Fruit fly (Drosophila melanogaster) whole organism, embryonic: Measurements from ENCODE around the gene CG5196.

Experiments used
- Atf3 ChIP-seq: fragments of 200-800 bp; sonication (Bioruptor generic); optimal IDR thresholded peaks from 3 replicates; lab custom pipeline; 2016; ENCODE audit warnings: missing biosample characterization, missing genetic modification characterization
- Awh ChIP-seq: fragments of 200-800 bp; sonication (Bioruptor generic); IDR thresholded peaks from 2 replicates; pipeline ENCODE4, ENCODE4 v1.3.6; 2022; ENCODE audit warnings: missing biosample characterization, missing genetic modification characterization
- B-H1 ChIP-seq: fragments of 200-800 bp; sonication (Bioruptor generic); IDR thresholded peaks from 3 replicates; pipeline ENCODE4 v1.3.6; 2022; ENCODE audit warnings: missing biosample characterization, missing genetic modification characterization
- BEAF-32 ChIP-seq: fragments of 200-800 bp; sonication (Bioruptor generic); optimal IDR thresholded peaks from 3 replicates; lab custom pipeline; 2017; ENCODE audit warnings: missing biosample characterization, missing genetic modification characterization, mild to moderate bottlenecking, moderate library complexity, missing genetic modification reagents
- BtbVII ChIP-seq: fragments of 200-800 bp; sonication (Bioruptor generic); optimal IDR thresholded peaks from 3 replicates; lab custom pipeline; 2017; ENCODE audit warnings: missing biosample characterization, mild to moderate bottlenecking, missing genetic modification characterization
- CG10274 ChIP-seq: fragments of 200-800 bp; sonication (Bioruptor generic); optimal IDR thresholded peaks from 3 replicates; lab custom pipeline; 2017; ENCODE audit warnings: missing biosample characterization, mild to moderate bottlenecking, missing genetic modification characterization
- CG10543 ChIP-seq: fragments of 200-800 bp; sonication (Bioruptor generic); optimal IDR thresholded peaks from 3 replicates; lab custom pipeline; 2017; ENCODE audit warnings: missing biosample characterization, mild to moderate bottlenecking, missing genetic modification characterization, moderate library complexity
- CG11093 ChIP-seq: fragments of 200-800 bp; sonication (Bioruptor generic); IDR thresholded peaks from 3 replicates; pipeline ENCODE4 v1.3.6; 2022; ENCODE audit warnings: missing biosample characterization, missing genetic modification characterization
- CG12155 ChIP-seq: fragments of 200-800 bp; sonication (Bioruptor generic); optimal IDR thresholded peaks from 3 replicates; lab custom pipeline; 2016; ENCODE audit warnings: missing biosample characterization, missing genetic modification characterization
- CG15601 ChIP-seq: fragments of 200-800 bp; sonication (Bioruptor generic); optimal IDR thresholded peaks from 3 replicates; lab custom pipeline; 2019; ENCODE audit warnings: missing biosample characterization, mild to moderate bottlenecking, missing genetic modification characterization, moderate library complexity
- CG1647 ChIP-seq: fragments of 200-800 bp; sonication (Bioruptor generic); optimal IDR thresholded peaks from 3 replicates; lab custom pipeline; 2016; ENCODE audit warnings: missing biosample characterization, missing genetic modification characterization
- CG16813 ChIP-seq: fragments of 200-800 bp; sonication (Bioruptor generic); IDR thresholded peaks from 3 replicates; pipeline ENCODE4 v1.3.6; 2022; ENCODE audit warnings: missing biosample characterization, missing genetic modification characterization; ENCODE audit not compliant: partially characterized antibody
- CG17186 ChIP-seq: fragments of 200-800 bp; sonication (Bioruptor generic); optimal IDR thresholded peaks from 3 replicates; lab custom pipeline; 2017; ENCODE audit warnings: missing biosample characterization, missing genetic modification reagents, missing genetic modification characterization
- CG17359 ChIP-seq: fragments of 200-800 bp; sonication (Bioruptor generic); optimal IDR thresholded peaks from 3 replicates; lab custom pipeline; 2018; ENCODE audit warnings: missing biosample characterization, mild to moderate bottlenecking, missing genetic modification characterization, moderate library complexity
- CG18262 ChIP-seq: fragments of 200-800 bp; optimal IDR thresholded peaks from 3 replicates; lab custom pipeline; 2019; ENCODE audit warnings: missing biosample characterization, mild to moderate bottlenecking, missing genetic modification characterization, moderate library complexity
- CG2712 ChIP-seq: fragments of 200-800 bp; optimal IDR thresholded peaks from 3 replicates; lab custom pipeline; 2019; ENCODE audit warnings: missing biosample characterization, mild to moderate bottlenecking, missing genetic modification characterization, moderate library complexity
- CG3163 ChIP-seq: fragments of 200-800 bp; sonication (Bioruptor generic); optimal IDR thresholded peaks from 3 replicates; lab custom pipeline; 2016; ENCODE audit warnings: missing biosample characterization, missing genetic modification characterization
- CG3281 ChIP-seq: fragments of 200-800 bp; sonication (Bioruptor generic); optimal IDR thresholded peaks from 3 replicates; lab custom pipeline; 2017; ENCODE audit warnings: missing biosample characterization, mild to moderate bottlenecking, missing genetic modification characterization
- CG33557 ChIP-seq: fragments of 200-800 bp; sonication (Bioruptor generic); optimal IDR thresholded peaks from 2 replicates; lab custom pipeline; 2019; ENCODE audit warnings: missing biosample characterization, mild to moderate bottlenecking, missing genetic modification characterization, moderate library complexity
- Camta ChIP-seq: fragments of 200-800 bp; sonication (Bioruptor generic); optimal IDR thresholded peaks from 2 replicates; lab custom pipeline; 2016; ENCODE audit warnings: missing biosample characterization, missing genetic modification characterization
- Dp ChIP-seq: fragments of 200-800 bp; sonication (Bioruptor generic); optimal IDR thresholded peaks from 2 replicates; lab custom pipeline; 2018; ENCODE audit warnings: missing biosample characterization, mild to moderate bottlenecking, missing genetic modification characterization, moderate library complexity
- Hmr ChIP-seq: fragments of 200-800 bp; sonication (Bioruptor generic); optimal IDR thresholded peaks from 3 replicates; lab custom pipeline; 2017; ENCODE audit warnings: mild to moderate bottlenecking, missing biosample characterization, missing genetic modification reagents, missing genetic modification characterization
- Hmx ChIP-seq: fragments of 200-800 bp; sonication (Bioruptor generic); optimal IDR thresholded peaks from 2 replicates; lab custom pipeline; 2016; ENCODE audit warnings: missing biosample characterization, missing genetic modification characterization
- MBD-R2 ChIP-seq: fragments of 200-800 bp; sonication (Bioruptor generic); IDR thresholded peaks from 2 replicates; pipeline ENCODE4 v1.3.6; 2022; ENCODE audit warnings: missing biosample characterization, missing genetic modification characterization
- MESR4 ChIP-seq: fragments of 200-800 bp; sonication (Bioruptor generic); optimal IDR thresholded peaks from 2 replicates; lab custom pipeline; 2018; ENCODE audit warnings: missing biosample characterization, mild to moderate bottlenecking, missing genetic modification characterization, moderate library complexity
- MTF-1 ChIP-seq: fragments of 200-800 bp; sonication (Bioruptor generic); optimal IDR thresholded peaks from 2 replicates; lab custom pipeline; 2018; ENCODE audit warnings: missing biosample characterization, mild to moderate bottlenecking, missing genetic modification characterization, borderline replicate concordance
- Max ChIP-seq: fragments of 200-800 bp; sonication (Bioruptor generic); optimal IDR thresholded peaks from 2 replicates; lab custom pipeline; 2016; ENCODE audit warnings: missing biosample characterization, mild to moderate bottlenecking, missing genetic modification characterization
- Med ChIP-seq: fragments of 200-800 bp; sonication (Bioruptor generic); peaks from one replicate; lab custom pipeline; 2016; ENCODE audit warnings: missing biosample characterization, missing genetic modification characterization, mild to moderate bottlenecking, inconsistent platforms, moderate library complexity
- Oli ChIP-seq: fragments of 200-800 bp; sonication (Bioruptor generic); optimal IDR thresholded peaks from 2 replicates; lab custom pipeline; 2018; ENCODE audit warnings: missing biosample characterization, mild to moderate bottlenecking, missing genetic modification characterization, moderate library complexity
- Optix ChIP-seq: fragments of 200-800 bp; sonication (Bioruptor generic); IDR thresholded peaks from 3 replicates; pipeline ENCODE4 v1.3.6; 2022; ENCODE audit warnings: missing biosample characterization, missing genetic modification characterization
- PHDP ChIP-seq: fragments of 200-800 bp; sonication (Bioruptor generic); optimal IDR thresholded peaks from 3 replicates; lab custom pipeline; 2018; ENCODE audit warnings: missing biosample characterization, mild to moderate bottlenecking, missing genetic modification characterization, moderate library complexity
- Sox102F ChIP-seq: fragments of 200-800 bp; sonication (Bioruptor generic); optimal IDR thresholded peaks from 2 replicates; lab custom pipeline; 2018; ENCODE audit warnings: missing biosample characterization, mild to moderate bottlenecking, missing genetic modification characterization, moderate library complexity
- Ssrp ChIP-seq: fragments of 200-800 bp; sonication (Bioruptor generic); optimal IDR thresholded peaks from 2 replicates; lab custom pipeline; 2018; ENCODE audit warnings: missing biosample characterization, mild to moderate bottlenecking, missing genetic modification characterization, moderate library complexity
- amos ChIP-seq: fragments of 200-800 bp; sonication (Bioruptor generic); IDR thresholded peaks from 2 replicates; pipeline ENCODE4 v1.3.6; 2022; ENCODE audit warnings: missing biosample characterization, missing genetic modification characterization; ENCODE audit not compliant: partially characterized antibody
- bab2 ChIP-seq: fragments of 200-800 bp; sonication (Bioruptor generic); optimal IDR thresholded peaks from 2 replicates; lab custom pipeline; 2016; ENCODE audit warnings: missing biosample characterization, missing genetic modification characterization
- chinmo ChIP-seq: fragments of 200-800 bp; sonication (Bioruptor generic); IDR thresholded peaks from 4 replicates; pipeline ENCODE4 v1.3.6; 2022; ENCODE audit warnings: missing biosample characterization, missing genetic modification characterization; ENCODE audit not compliant: partially characterized antibody
- crc ChIP-seq: fragments of 200-800 bp; sonication (Bioruptor generic); optimal IDR thresholded peaks from 2 replicates; lab custom pipeline; 2016; ENCODE audit warnings: missing biosample characterization, missing genetic modification characterization
- croc ChIP-seq: fragments of 200-800 bp; sonication (Bioruptor generic); conservative IDR thresholded peaks from 3 replicates; pipeline ENCODE4 v1.3.6; 2022; ENCODE audit warnings: missing biosample characterization, missing genetic modification characterization
- emc ChIP-seq: fragments of 200-800 bp; sonication (Bioruptor generic); optimal IDR thresholded peaks from 2 replicates; lab custom pipeline; 2016; ENCODE audit warnings: missing biosample characterization, missing genetic modification characterization
- fd96Cb ChIP-seq: fragments of 200-800 bp; sonication (Bioruptor generic); optimal IDR thresholded peaks from 2 replicates; lab custom pipeline; 2018; ENCODE audit warnings: missing biosample characterization, mild to moderate bottlenecking, missing genetic modification characterization, moderate library complexity
- grau ChIP-seq: fragments of 200-800 bp; optimal IDR thresholded peaks from 3 replicates; lab custom pipeline; 2019; ENCODE audit warnings: missing biosample characterization, mild to moderate bottlenecking, missing genetic modification characterization, moderate library complexity
- lbe ChIP-seq: fragments of 200-800 bp; sonication (Bioruptor generic); optimal IDR thresholded peaks from 2 replicates; lab custom pipeline; 2016; ENCODE audit warnings: missing biosample characterization, mild to moderate bottlenecking, missing genetic modification characterization
- nmo ChIP-seq: fragments of 200-800 bp; sonication (Bioruptor generic); optimal IDR thresholded peaks from 2 replicates; lab custom pipeline; 2018; ENCODE audit warnings: missing biosample characterization, mild to moderate bottlenecking, missing genetic modification characterization, moderate library complexity
- pnt ChIP-seq: fragments of 200-800 bp; sonication (Bioruptor generic); optimal IDR thresholded peaks from 3 replicates; lab custom pipeline; 2016; ENCODE audit warnings: missing biosample characterization, missing genetic modification characterization
- pzg ChIP-seq: fragments of 200-800 bp; sonication (Bioruptor generic); optimal IDR thresholded peaks from 3 replicates; lab custom pipeline; 2018; ENCODE audit warnings: missing biosample characterization, mild to moderate bottlenecking, missing genetic modification characterization, moderate library complexity
- scrt ChIP-seq: fragments of 200-800 bp; sonication (Bioruptor generic); optimal IDR thresholded peaks from 2 replicates; lab custom pipeline; 2018; ENCODE audit warnings: missing biosample characterization, mild to moderate bottlenecking, missing genetic modification characterization, moderate library complexity
- so ChIP-seq: fragments of 200-800 bp; sonication (Bioruptor generic); IDR thresholded peaks from 3 replicates; pipeline ENCODE4 v1.3.6; 2022; ENCODE audit warnings: missing biosample characterization, missing genetic modification characterization

The CG5196 gene

DNA sequence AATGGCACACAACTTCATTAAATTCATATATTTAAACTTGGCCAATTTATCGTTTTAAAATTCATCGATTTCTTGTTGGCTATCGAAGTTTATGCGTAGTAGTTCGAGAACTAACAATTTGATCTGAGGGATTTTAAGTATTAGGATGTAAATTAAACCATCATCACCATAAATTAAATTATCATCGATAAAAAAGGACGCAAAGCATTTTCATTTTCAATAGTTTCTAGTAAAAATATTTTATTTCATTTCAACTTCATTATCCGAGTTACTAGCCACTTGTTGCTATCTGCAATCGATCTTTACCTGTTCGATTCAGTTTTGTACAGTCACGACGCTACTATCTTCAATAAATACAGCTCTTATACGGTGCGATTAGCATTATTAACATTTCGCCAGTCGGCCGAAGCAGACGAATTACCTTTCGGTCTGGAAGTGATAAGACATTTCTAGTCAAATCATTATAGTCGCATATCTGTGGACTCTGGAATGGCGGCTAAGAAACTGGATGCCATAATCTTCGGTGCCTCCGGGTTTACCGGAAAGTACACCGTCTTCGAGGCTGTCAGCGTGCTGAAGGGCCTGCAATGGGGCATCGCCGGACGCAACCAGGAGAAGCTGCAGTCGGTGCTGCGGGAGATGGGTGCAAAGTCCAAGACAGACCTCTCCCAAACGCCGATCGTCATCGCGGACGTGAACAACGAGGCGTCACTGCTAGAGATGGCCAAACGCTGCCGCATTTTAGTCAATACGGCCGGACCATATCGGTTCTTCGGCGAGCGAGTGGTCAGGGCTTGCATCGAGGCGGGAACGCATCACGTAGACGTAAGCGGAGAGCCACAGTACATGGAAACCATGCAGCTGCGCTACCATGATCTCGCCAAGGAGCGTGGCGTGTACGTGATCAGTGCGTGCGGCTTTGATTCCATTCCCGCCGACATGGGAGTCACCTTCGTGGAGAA, 1.6 kb upstream of the CG5196 start, which contains the start of gene CG5167 (continued):
- peak; percentile 21; the same call in 1 of the 2 replicates for TF ChIP-seq MBD-R2 (GFP tag; lab: Robert Waterston, UW)
- peak; percentile 22 for TF ChIP-seq nmo (GFP tag; lab: Kevin White, UChicago)
- no peak for TF ChIP-seq Hmx (GFP tag; lab: Kevin White, UChicago)
- peak; percentile 63 for TF ChIP-seq BtbVII
- TF ChIP-seq MTF-1 (GFP tag; lab: Kevin White, UChicago) = no peak
- peak; percentile 58 for TF ChIP-seq CG18262
- TF ChIP-seq CG2712 (tag; lab: Kevin White, UChicago) = peak; percentile 64
- peak; percentile 35 for TF ChIP-seq Hmr
- TF ChIP-seq Max (GFP tag; lab: Kevin White, UChicago) = peak; percentile 43
- TF ChIP-seq CG10274 (GFP tag; lab: Kevin White, UChicago) = no peak
- 0 out of 4 replicates have a peak, but pooled peaks have one; percentile 25 for TF ChIP-seq chinmo (GFP tag; lab: Robert Waterston, UW)
- peak; percentile 38 for TF ChIP-seq CG12155 (GFP tag; lab: Kevin White, UChicago)
- TF ChIP-seq fd96Cb (tag; lab: Kevin White, UChicago) = peak; percentile 9
- TF ChIP-seq scrt = peak; percentile 27
- TF ChIP-seq Ssrp (tag; lab: Kevin White, UChicago) = peak; percentile 14
- TF ChIP-seq pnt = no peak
- no peak for TF ChIP-seq CG10543
- TF ChIP-seq MESR4 (GFP tag; lab: Kevin White, UChicago) = peak; percentile 33
- peak; percentile 45 for TF ChIP-seq Dp (GFP tag; lab: Kevin White, UChicago)
- TF ChIP-seq B-H1 (GFP tag; lab: Robert Waterston, UW) = peak; percentile 11; the same call in 1 of the 3 replicates
- TF ChIP-seq Optix (GFP tag; lab: Robert Waterston, UW) = no peak
- TF ChIP-seq Atf3 (GFP tag; lab: Kevin White, UChicago) = no peak
- no peak for TF ChIP-seq crc (GFP tag; lab: Kevin White, UChicago)
- no peak for TF ChIP-seq Awh (GFP tag; lab: Robert Waterston, UW)
- peak; percentile 56 for TF ChIP-seq grau
- TF ChIP-seq bab2 (GFP tag; lab: Kevin White, UChicago) = no peak
- no peak for TF ChIP-seq CG11093 (GFP tag; lab: Robert Waterston, UW)
- peak; percentile 2 for TF ChIP-seq Oli
- no peak for TF ChIP-seq croc (GFP tag; lab: Robert Waterston, UW)
- peak; percentile 49 for TF ChIP-seq CG17359 (tag; lab: Kevin White, UChicago)
- no peak for TF ChIP-seq CG17186
- peak; percentile 5 for TF ChIP-seq pzg (GFP tag; lab: Kevin White, UChicago)
- TF ChIP-seq CG1647 (GFP tag; lab: Kevin White, UChicago) = no peak
- TF ChIP-seq amos (GFP tag; lab: Robert Waterston, UW) = peak; percentile 7; the same call in 1 of the 2 replicates
- TF ChIP-seq lbe (GFP tag; lab: Kevin White, UChicago) = peak; percentile 12
- TF ChIP-seq emc (GFP tag; lab: Kevin White, UChicago) = no peak
- TF ChIP-seq Sox102F = peak; percentile 38
- TF ChIP-seq CG33557 (GFP tag; lab: Kevin White, UChicago) = peak; percentile 19
- TF ChIP-seq CG3281 (GFP tag; lab: Kevin White, UChicago) = peak; percentile 24
- TF ChIP-seq Camta (GFP tag; lab: Kevin White, UChicago) = peak; percentile 32
- TF ChIP-seq CG15601 (tag; lab: Kevin White, UChicago) = peak; percentile 37
- no peak for TF ChIP-seq CG3163 (GFP tag; lab: Kevin White, UChicago)
- TF ChIP-seq PHDP = peak; percentile 66
- 0 out of 3 replicates have a peak, but pooled peaks have one; percentile 8 for TF ChIP-seq CG16813 (GFP tag; lab: Robert Waterston, UW)
- peak; percentile 38 for TF ChIP-seq BEAF-32
- TF ChIP-seq Med = peak; percentile 55
- TF ChIP-seq so (GFP tag; lab: Robert Waterston, UW) = 0 out of 3 replicates have a peak, but pooled peaks have one; percentile 21
